Fruit fly (Drosophila melanogaster) whole organism, embryonic: ENCODE data around the gene Polr2F.
A peak's percentile ranks its signal among the peaks of the same experiment; 100 is the strongest.

Experiments used
- Atf3 ChIP-seq: fragments of 200-800 bp; sonication (Bioruptor generic); optimal IDR thresholded peaks from 3 replicates; lab custom pipeline; 2016; ENCODE audit warnings: missing biosample characterization, missing genetic modification characterization
- Bgb ChIP-seq: fragments of 200-800 bp; sonication (Bioruptor generic); IDR thresholded peaks from 2 replicates; pipeline ENCODE4 v1.3.6; 2022; ENCODE audit warnings: missing biosample characterization, missing genetic modification characterization; ENCODE audit not compliant: partially characterized antibody
- CG10209 ChIP-seq: fragments of 200-800 bp; sonication (Bioruptor generic); optimal IDR thresholded peaks from 3 replicates; lab custom pipeline; 2017; ENCODE audit warnings: missing biosample characterization, mild to moderate bottlenecking, missing genetic modification characterization, missing genetic modification reagents
- CG10565 ChIP-seq: fragments of 200-800 bp; sonication (Bioruptor generic); optimal IDR thresholded peaks from 3 replicates; lab custom pipeline; 2016; ENCODE audit warnings: missing biosample characterization, mild to moderate bottlenecking, missing genetic modification characterization
- CG1233 ChIP-seq: fragments of 200-800 bp; sonication (Bioruptor generic); optimal IDR thresholded peaks from 4 replicates; lab custom pipeline; 2018; ENCODE audit warnings: missing biosample characterization, mild to moderate bottlenecking, missing genetic modification characterization
- CG12659 ChIP-seq: fragments of 200-800 bp; sonication (Bioruptor generic); optimal IDR thresholded peaks from 3 replicates; lab custom pipeline; 2017; ENCODE audit warnings: mild to moderate bottlenecking, missing biosample characterization, missing genetic modification reagents, missing genetic modification characterization
- CG14014 ChIP-seq: fragments of 200-800 bp; sonication (Bioruptor generic); IDR thresholded peaks from 2 replicates; pipeline ENCODE4 v1.3.6; 2022; ENCODE audit warnings: missing biosample characterization, missing genetic modification characterization
- CG14441 ChIP-seq: fragments of 200-800 bp; sonication (Bioruptor generic); IDR thresholded peaks from 2 replicates; pipeline ENCODE4 v1.3.6; 2022; ENCODE audit warnings: missing biosample characterization, missing genetic modification characterization
- CG17328 ChIP-seq: fragments of 200-800 bp; sonication (Bioruptor generic); IDR thresholded peaks from 2 replicates; pipeline ENCODE4 v1.3.6; 2022; ENCODE audit warnings: missing biosample characterization, missing genetic modification characterization
- CG17802 ChIP-seq: fragments of 200-800 bp; sonication (Bioruptor generic); optimal IDR thresholded peaks from 2 replicates; lab custom pipeline; 2018; ENCODE audit warnings: missing biosample characterization, mild to moderate bottlenecking, missing genetic modification characterization, moderate library complexity
- CG17829 ChIP-seq: fragments of 200-800 bp; optimal IDR thresholded peaks from 2 replicates; lab custom pipeline; 2019; ENCODE audit warnings: missing biosample characterization, mild to moderate bottlenecking, missing genetic modification characterization, moderate library complexity
- CG30403 ChIP-seq: fragments of 200-800 bp; sonication (Bioruptor generic); optimal IDR thresholded peaks from 3 replicates; lab custom pipeline; 2016; ENCODE audit warnings: missing biosample characterization, missing genetic modification characterization
- CG3407 ChIP-seq: fragments of 200-800 bp; sonication (Bioruptor generic); optimal IDR thresholded peaks from 2 replicates; lab custom pipeline; 2018; ENCODE audit warnings: missing biosample characterization, mild to moderate bottlenecking, missing genetic modification characterization
- CG34376 ChIP-seq: fragments of 200-800 bp; sonication (Bioruptor generic); optimal IDR thresholded peaks from 2 replicates; lab custom pipeline; 2018; ENCODE audit warnings: missing biosample characterization, mild to moderate bottlenecking, missing genetic modification characterization
- CG4328 ChIP-seq: fragments of 200-800 bp; sonication (Bioruptor generic); optimal IDR thresholded peaks from 3 replicates; lab custom pipeline; 2017; ENCODE audit warnings: missing biosample characterization, missing genetic modification reagents, missing genetic modification characterization
- CG7357 ChIP-seq: fragments of 200-800 bp; sonication (Bioruptor generic); IDR thresholded peaks from 3 replicates; pipeline ENCODE4 v1.3.6; 2022; ENCODE audit warnings: missing biosample characterization, missing genetic modification characterization
- CrebB ChIP-seq: fragments of 200-800 bp; sonication (Bioruptor generic); optimal IDR thresholded peaks from 3 replicates; lab custom pipeline; 2018; ENCODE audit warnings: missing biosample characterization, mild to moderate bottlenecking, missing genetic modification characterization
- Eip74EF ChIP-seq, 2 experiments: fragments of 200-800 bp in 1 of 2; fragments of >200 bp in 1 of 2; sonication (Bioruptor generic) in 1 of 2; optimal IDR thresholded peaks; 2 replicates each; lab custom pipeline; 2017 to 2019; ENCODE audit warnings: missing biosample characterization in 2 of 2, missing genetic modification characterization in 2 of 2, mild to moderate bottlenecking in 1 of 2, moderate library complexity in 1 of 2
- Ets97D ChIP-seq: fragments of 200-800 bp; sonication (Bioruptor generic); optimal IDR thresholded peaks from 3 replicates; lab custom pipeline; 2016; ENCODE audit warnings: missing biosample characterization, missing genetic modification characterization
- Lhr ChIP-seq: fragments of 200-800 bp; sonication (Bioruptor generic); optimal IDR thresholded peaks from 3 replicates; lab custom pipeline; 2017; ENCODE audit warnings: mild to moderate bottlenecking, missing biosample characterization, missing genetic modification reagents, missing genetic modification characterization
- Sox102F ChIP-seq: fragments of 200-800 bp; sonication (Bioruptor generic); optimal IDR thresholded peaks from 2 replicates; lab custom pipeline; 2018; ENCODE audit warnings: missing biosample characterization, mild to moderate bottlenecking, missing genetic modification characterization, moderate library complexity
- YL-1 ChIP-seq: fragments of 200-800 bp; sonication (Bioruptor generic); optimal IDR thresholded peaks from 3 replicates; lab custom pipeline; 2017; ENCODE audit warnings: missing biosample characterization, mild to moderate bottlenecking, missing genetic modification characterization
- ci ChIP-seq: fragments of 200-800 bp; sonication (Bioruptor generic); IDR thresholded peaks from 3 replicates; pipeline ENCODE4 v1.3.6; 2022; ENCODE audit warnings: missing biosample characterization, missing genetic modification characterization
- corto ChIP-seq: fragments of 200-800 bp; sonication (Bioruptor generic); optimal IDR thresholded peaks from 2 replicates; lab custom pipeline; 2016; ENCODE audit warnings: missing biosample characterization, mild to moderate bottlenecking, missing genetic modification characterization, moderate library complexity
- dati ChIP-seq: fragments of 200-800 bp; sonication (Bioruptor generic); IDR thresholded peaks from 2 replicates; pipeline ENCODE4 v1.3.6; 2022; ENCODE audit warnings: missing biosample characterization, missing genetic modification characterization
- dimm ChIP-seq: fragments of 200-800 bp; sonication (Bioruptor generic); IDR thresholded peaks from 2 replicates; pipeline ENCODE4 v1.3.6; 2022; ENCODE audit warnings: missing biosample characterization, missing genetic modification characterization
- ewg ChIP-seq: fragments of 200-800 bp; sonication (Bioruptor generic); optimal IDR thresholded peaks from 3 replicates; lab custom pipeline; 2017; ENCODE audit warnings: mild to moderate bottlenecking, missing biosample characterization, missing genetic modification reagents, missing genetic modification characterization
- eyg ChIP-seq: fragments of 200-800 bp; sonication (Bioruptor generic); optimal IDR thresholded peaks from 3 replicates; lab custom pipeline; 2016; ENCODE audit warnings: missing biosample characterization, missing genetic modification characterization
- fd3F ChIP-seq: fragments of 200-800 bp; sonication (Bioruptor generic); optimal IDR thresholded peaks from 2 replicates; lab custom pipeline; 2018; ENCODE audit warnings: missing biosample characterization, mild to moderate bottlenecking, missing genetic modification characterization, moderate library complexity
- gce ChIP-seq: fragments of 200-800 bp; sonication (Bioruptor generic); IDR thresholded peaks from 3 replicates; pipeline ENCODE4 v1.3.6; 2022; ENCODE audit warnings: missing biosample characterization, missing genetic modification characterization
- hkb ChIP-seq, 2 experiments: fragments of 200-800 bp in 1 of 2; fragments of >200 bp in 1 of 2; sonication (Bioruptor generic) in 1 of 2; IDR thresholded peaks in 1 of 2; optimal IDR thresholded peaks in 1 of 2; 2 replicates each; pipeline versions ENCODE4 v1.3.6 to Lab custom; 2017 to 2022; ENCODE audit warnings: missing biosample characterization in 1 of 2, missing genetic modification characterization in 1 of 2
- insv ChIP-seq, 2 experiments: fragments of 200-800 bp; sonication (Bioruptor generic); optimal IDR thresholded peaks; 3 replicates each; lab custom pipeline; 2016 to 2018; ENCODE audit warnings: missing biosample characterization in 2 of 2, missing genetic modification characterization in 2 of 2
- lov ChIP-seq, 2 experiments: fragments of 200-800 bp in 1 of 2; fragments of >200 bp in 1 of 2; sonication (Bioruptor generic) in 1 of 2; IDR thresholded peaks in 1 of 2; optimal IDR thresholded peaks in 1 of 2; 2 replicates in 1 of 2; 3 replicates in 1 of 2; pipeline versions ENCODE4 v1.3.6 to Lab custom; 2017 to 2022; ENCODE audit warnings: missing biosample characterization in 1 of 2, missing genetic modification characterization in 1 of 2
- phol ChIP-seq: fragments of 200-800 bp; sonication (Bioruptor generic); optimal IDR thresholded peaks from 3 replicates; lab custom pipeline; 2018; ENCODE audit warnings: missing biosample characterization, mild to moderate bottlenecking, missing genetic modification characterization, moderate library complexity
- prd ChIP-seq, 3 experiments: fragments of >200 bp in 2 of 3; fragments of 200-800 bp in 1 of 3; sonication (Bioruptor generic) in 1 of 3; optimal IDR thresholded peaks in 2 of 3; IDR thresholded peaks in 1 of 3; 2 replicates in 2 of 3; 3 replicates in 1 of 3; pipeline versions ENCODE4 v1.3.6 to Lab custom; 2017 to 2022; ENCODE audit warnings: missing biosample characterization in 1 of 3, missing genetic modification characterization in 1 of 3
- pros ChIP-seq: fragments of 200-800 bp; sonication (Bioruptor generic); optimal IDR thresholded peaks from 3 replicates; lab custom pipeline; 2019; ENCODE audit warnings: missing biosample characterization, mild to moderate bottlenecking, missing genetic modification characterization, moderate library complexity
- repo ChIP-seq: fragments of 200-800 bp; sonication (Bioruptor generic); optimal IDR thresholded peaks from 2 replicates; lab custom pipeline; 2016; ENCODE audit warnings: missing biosample characterization, missing genetic modification characterization
- run ChIP-seq: fragments of 200-800 bp; sonication (Bioruptor generic); optimal IDR thresholded peaks from 3 replicates; lab custom pipeline; 2018; ENCODE audit warnings: missing biosample characterization, mild to moderate bottlenecking, missing genetic modification characterization
- sc ChIP-seq, 3 experiments: fragments of >200 bp in 2 of 3; fragments of 200-800 bp in 1 of 3; sonication (Bioruptor generic) in 1 of 3; optimal IDR thresholded peaks; 2 replicates in 2 of 3; 3 replicates in 1 of 3; lab custom pipeline; 2017; ENCODE audit warnings: mild to moderate bottlenecking in 1 of 3, missing biosample characterization in 1 of 3, missing genetic modification characterization in 1 of 3, missing genetic modification reagents in 1 of 3
- shn ChIP-seq: fragments of 200-800 bp; sonication (Bioruptor generic); optimal IDR thresholded peaks from 3 replicates; lab custom pipeline; 2016; ENCODE audit warnings: missing biosample characterization, missing genetic modification characterization
- tap ChIP-seq: fragments of 200-800 bp; optimal IDR thresholded peaks from 3 replicates; lab custom pipeline; 2019; ENCODE audit warnings: missing biosample characterization, mild to moderate bottlenecking, missing genetic modification characterization, moderate library complexity
- trh ChIP-seq: fragments of 200-800 bp; sonication (Bioruptor generic); optimal IDR thresholded peaks from 2 replicates; lab custom pipeline; 2016; ENCODE audit warnings: missing biosample characterization, missing genetic modification characterization
- unc-4 ChIP-seq: fragments of 200-800 bp; sonication (Bioruptor generic); IDR thresholded peaks from 2 replicates; pipeline ENCODE4 v1.3.6; 2022; ENCODE audit warnings: missing biosample characterization, missing genetic modification characterization; ENCODE audit not compliant: partially characterized antibody
- usp ChIP-seq: fragments of >200 bp; optimal IDR thresholded peaks from 2 replicates; lab custom pipeline; 2017; ENCODE audit warnings: missing biosample characterization, missing genetic modification characterization
- wek ChIP-seq: fragments of 200-800 bp; sonication (Bioruptor generic); optimal IDR thresholded peaks from 3 replicates; lab custom pipeline; 2018; ENCODE audit warnings: missing biosample characterization, mild to moderate bottlenecking, missing genetic modification characterization, moderate library complexity
- yki ChIP-seq: fragments of >200 bp; optimal IDR thresholded peaks from 3 replicates; lab custom pipeline; 2018
- zfh1 ChIP-seq: fragments of 200-800 bp; sonication (Bioruptor generic); IDR thresholded peaks from 3 replicates; pipeline ENCODE4 v1.3.6; 2022; ENCODE audit warnings: missing biosample characterization, missing genetic modification characterization

Gene Polr2F

DNA sequence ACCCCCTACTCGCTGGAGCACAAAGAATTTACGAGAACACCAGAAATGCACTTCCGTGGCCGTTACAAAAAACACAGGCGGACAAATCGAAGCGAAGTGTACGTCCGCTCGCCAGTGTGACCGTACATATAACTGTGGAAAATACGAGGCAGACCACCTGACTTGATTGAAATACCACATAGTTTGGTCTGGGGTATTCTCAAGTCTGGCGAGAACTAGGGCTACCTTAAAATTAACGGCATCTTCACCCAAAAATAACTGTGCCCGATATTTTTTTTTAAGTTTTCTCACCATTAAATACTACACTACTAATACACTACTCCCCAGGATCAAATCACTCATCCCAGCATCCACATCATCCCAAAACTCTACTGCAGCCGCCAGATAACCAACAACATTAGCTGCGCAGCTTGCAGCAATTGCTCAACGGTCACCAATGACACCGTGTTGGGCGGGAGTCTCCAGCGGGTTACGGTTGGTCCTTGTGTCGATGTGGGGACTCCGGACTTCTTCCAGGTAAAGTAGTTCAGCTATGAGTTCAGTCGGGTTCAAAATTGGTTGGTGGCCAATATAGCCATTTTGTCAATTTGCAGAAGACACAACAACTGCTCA is 3.3 kb upstream of the Polr2F start, which contains the start of gene Cerk (continued):
- TF ChIP-seq phol (tag; lab: Kevin White, UChicago), result peak; percentile 46
- TF ChIP-seq Bgb, result peak; percentile 68
- peak; percentile 77 for TF ChIP-seq Lhr (GFP tag; lab: Kevin White, UChicago)
- TF ChIP-seq unc-4 (GFP tag; lab: Robert Waterston, UW), result peak; percentile 51; the same call in 1 of the 2 replicates
- TF ChIP-seq Sox102F (GFP tag; lab: Kevin White, UChicago), result no peak
- peak; percentile 34 for TF ChIP-seq CG10209
- TF ChIP-seq insv (GFP tag; optimal IDR thresholded peaks at IDR 0.05; lab: Kevin White, UChicago), result no peak
- peak; percentile 38 for TF ChIP-seq YL-1 (GFP tag; lab: Kevin White, UChicago)
- TF ChIP-seq CG30403 (GFP tag; lab: Kevin White, UChicago), result peak; percentile 54
- no peak for TF ChIP-seq Atf3
- TF ChIP-seq CG14014, result no peak; the same call in 1 of the 2 replicates
- TF ChIP-seq CG10565 (GFP tag; lab: Kevin White, UChicago), result no peak
- TF ChIP-seq yki (lab: Kevin White, UChicago), result no peak
- TF ChIP-seq corto (GFP tag; lab: Kevin White, UChicago), result no peak
- no peak for TF ChIP-seq usp (GFP tag; lab: Kevin White, UChicago)
- no peak for TF ChIP-seq dati
- 0 out of 3 replicates have a peak, but pooled peaks have one; percentile 28 for TF ChIP-seq zfh1
- no peak for TF ChIP-seq fd3F (GFP tag; lab: Kevin White, UChicago)
- TF ChIP-seq CG4328 (GFP tag; lab: Kevin White, UChicago), result no peak
- 0 out of 2 replicates have a peak, but pooled peaks have one; percentile 4 for TF ChIP-seq CG17328 (GFP tag; lab: Robert Waterston, UW)
- TF ChIP-seq trh (GFP tag; lab: Kevin White, UChicago), result no peak
- peak; percentile 6 for TF ChIP-seq CrebB (tag; lab: Kevin White, UChicago)
- TF ChIP-seq CG12659, result peak; percentile 64
- TF ChIP-seq Eip74EF (GFP tag; optimal IDR thresholded peaks at IDR 0.05; lab: Kevin White, UChicago), result peak in 1 of 2 experiments; percentile 66
- TF ChIP-seq run, result no peak
- no peak for TF ChIP-seq gce (GFP tag; lab: Robert Waterston, UW)
- no peak for TF ChIP-seq CG34376
- peak; percentile 78 for TF ChIP-seq Ets97D (GFP tag; lab: Kevin White, UChicago)
- TF ChIP-seq prd (optimal IDR thresholded peaks at IDR 0.05; lab: Kevin White, UChicago), result no peak
- TF ChIP-seq prd (GFP tag; IDR thresholded peaks at IDR 0.05; lab: Robert Waterston, UW), result peak; percentile 48; the same call in 1 of the 3 replicates
- no peak for TF ChIP-seq CG14441 (GFP tag; lab: Robert Waterston, UW)
- peak; percentile 38 for TF ChIP-seq CG17802 (tag; lab: Kevin White, UChicago)
- peak; percentile 13 for TF ChIP-seq CG1233 (GFP tag; lab: Kevin White, UChicago)
- TF ChIP-seq tap (tag; lab: Kevin White, UChicago), result no peak
- no peak for TF ChIP-seq pros
- TF ChIP-seq lov (optimal IDR thresholded peaks at IDR 0.05; lab: Kevin White, UChicago), result no peak
- TF ChIP-seq lov (GFP tag; IDR thresholded peaks at IDR 0.05; lab: Robert Waterston, UW), result 0 out of 3 replicates have a peak, but pooled peaks have one; percentile 36
- TF ChIP-seq dimm (GFP tag; lab: Robert Waterston, UW), result no peak
- peak; percentile 99 for TF ChIP-seq wek (GFP tag; lab: Kevin White, UChicago)
- peak; percentile 37 for TF ChIP-seq shn (GFP tag; lab: Kevin White, UChicago)
- peak; percentile 59 for TF ChIP-seq eyg (GFP tag; lab: Kevin White, UChicago)
- TF ChIP-seq hkb (optimal IDR thresholded peaks at IDR 0.05; lab: Kevin White, UChicago), result no peak
- no peak for TF ChIP-seq hkb (GFP tag; IDR thresholded peaks at IDR 0.05; lab: Robert Waterston, UW)
- TF ChIP-seq repo, result no peak
- TF ChIP-seq sc (optimal IDR thresholded peaks at IDR 0.05; lab: Kevin White, UChicago), result no peak
- no peak for TF ChIP-seq sc (GFP tag; optimal IDR thresholded peaks at IDR 0.05; lab: Kevin White, UChicago)
- 0 out of 3 replicates have a peak, but pooled peaks have one; percentile 22 for TF ChIP-seq CG7357
- TF ChIP-seq CG3407 (GFP tag; lab: Kevin White, UChicago), result no peak
- TF ChIP-seq ewg (GFP tag; lab: Kevin White, UChicago), result no peak
- peak; percentile 1 for TF ChIP-seq CG17829 (tag; lab: Kevin White, UChicago)
- peak; percentile 81 for TF ChIP-seq ci (GFP tag; lab: Robert Waterston, UW)
